Worm (Caenorhabditis elegans) whole organism, mixed stage, embryonic: ENCODE results near the gene dnj-5.

Experiments
- M03D4.4 ChIP-seq: sonication (generic microtip); optimal IDR thresholded peaks from 2 replicates; lab custom pipeline; 2017; ENCODE audit warnings: mild to moderate bottlenecking, missing genetic modification characterization, missing compliant biosample characterization
- bed-3 ChIP-seq: fragments of 200-800 bp; sonication (Bioruptor generic); optimal IDR thresholded peaks from 3 replicates; lab custom pipeline; 2018; ENCODE audit warnings: mild to moderate bottlenecking, missing genetic modification characterization, moderate library complexity, missing compliant biosample characterization
- blmp-1 ChIP-seq: fragments of 150-350 bp; optimal IDR thresholded peaks from 2 replicates; lab custom pipeline; 2014; ENCODE audit warnings: missing biosample characterization, missing genetic modification characterization
- ceh-39 ChIP-seq: fragments of 150-350 bp; optimal IDR thresholded peaks from 2 replicates; lab custom pipeline; 2014; ENCODE audit warnings: missing biosample characterization, missing genetic modification characterization
- ceh-43 ChIP-seq: fragments of 200-800 bp; sonication (Bioruptor generic); optimal IDR thresholded peaks from 2 replicates; lab custom pipeline; 2018; ENCODE audit warnings: mild to moderate bottlenecking, missing genetic modification characterization, moderate library complexity, missing compliant biosample characterization
- ceh-83 ChIP-seq: fragments of 200-800 bp; sonication (Bioruptor generic); optimal IDR thresholded peaks from 2 replicates; lab custom pipeline; 2018; ENCODE audit warnings: mild to moderate bottlenecking, missing genetic modification characterization, missing compliant biosample characterization
- ces-1 ChIP-seq: fragments of 150-350 bp; optimal IDR thresholded peaks from 2 replicates; lab custom pipeline; 2014; ENCODE audit warnings: missing biosample characterization, missing genetic modification reagents, missing genetic modification characterization
- cnd-1 ChIP-seq: fragments of 200-800 bp; sonication (Bioruptor generic); optimal IDR thresholded peaks from 2 replicates; lab custom pipeline; 2018; ENCODE audit warnings: mild to moderate bottlenecking, missing genetic modification characterization, missing compliant biosample characterization
- drap-1 ChIP-seq: fragments of 200-800 bp; sonication (Bioruptor generic); optimal IDR thresholded peaks from 3 replicates; lab custom pipeline; 2018; ENCODE audit warnings: mild to moderate bottlenecking, missing genetic modification characterization, missing compliant biosample characterization
- elt-1 ChIP-seq: sonication (generic microtip); optimal IDR thresholded peaks from 2 replicates; lab custom pipeline; 2017; ENCODE audit warnings: missing genetic modification characterization, mild to moderate bottlenecking, missing compliant biosample characterization, antibody characterized with exemption, moderate library complexity, borderline replicate concordance; ENCODE audit not compliant: insufficient read depth
- elt-3 ChIP-seq: fragments of 150-350 bp; optimal IDR thresholded peaks from 2 replicates; lab custom pipeline; 2014; ENCODE audit warnings: missing biosample characterization, missing genetic modification characterization
- flh-1 ChIP-seq: fragments of 200-800 bp; sonication (Bioruptor generic); optimal IDR thresholded peaks from 2 replicates; lab custom pipeline; 2018; ENCODE audit warnings: mild to moderate bottlenecking, missing genetic modification characterization, moderate library complexity, missing compliant biosample characterization
- ham-2 ChIP-seq: fragments of 200-800 bp; sonication (Bioruptor generic); optimal IDR thresholded peaks from 2 replicates; lab custom pipeline; 2018; ENCODE audit warnings: mild to moderate bottlenecking, missing genetic modification characterization, missing compliant biosample characterization
- hlh-1 ChIP-seq: fragments of 150-350 bp; optimal IDR thresholded peaks from 2 replicates; lab custom pipeline; 2014; ENCODE audit warnings: missing biosample characterization, missing genetic modification reagents, missing genetic modification characterization
- lin-13 ChIP-seq: fragments of 150-350 bp; optimal IDR thresholded peaks from 2 replicates; lab custom pipeline; 2014; ENCODE audit warnings: missing biosample characterization, missing genetic modification characterization
- lin-32 ChIP-seq: fragments of 200-800 bp; sonication (Bioruptor generic); optimal IDR thresholded peaks from 2 replicates; lab custom pipeline; 2018; ENCODE audit warnings: mild to moderate bottlenecking, missing genetic modification characterization, missing compliant biosample characterization
- lsy-2 ChIP-seq: fragments of 150-350 bp; optimal IDR thresholded peaks from 2 replicates; lab custom pipeline; 2014; ENCODE audit warnings: missing biosample characterization, missing genetic modification characterization
- mab-5 ChIP-seq: fragments of 150-350 bp; optimal IDR thresholded peaks from 2 replicates; lab custom pipeline; 2014; ENCODE audit warnings: missing biosample characterization, missing genetic modification characterization
- mep-1 ChIP-seq: fragments of 150-350 bp; optimal IDR thresholded peaks from 2 replicates; lab custom pipeline; 2017; ENCODE audit warnings: missing biosample characterization, missing genetic modification reagents, missing genetic modification characterization, inconsistent platforms
- mls-2 ChIP-seq: sonication (generic microtip); optimal IDR thresholded peaks from 2 replicates; lab custom pipeline; 2016; ENCODE audit warnings: mild to moderate bottlenecking, missing genetic modification characterization, moderate library complexity, missing compliant biosample characterization
- nhr-12 ChIP-seq: fragments of 150-350 bp; optimal IDR thresholded peaks from 2 replicates; lab custom pipeline; 2014; ENCODE audit warnings: missing biosample characterization, missing genetic modification characterization
- nhr-2 ChIP-seq: fragments of 150-350 bp; optimal IDR thresholded peaks from 2 replicates; lab custom pipeline; 2014; ENCODE audit warnings: missing biosample characterization, missing genetic modification characterization
- nhr-237 ChIP-seq: fragments of 150-350 bp; optimal IDR thresholded peaks from 2 replicates; lab custom pipeline; 2014; ENCODE audit warnings: missing biosample characterization, missing genetic modification characterization
- pha-4 ChIP-seq: fragments of 150-350 bp; optimal IDR thresholded peaks from 2 replicates; lab custom pipeline; 2018; ENCODE audit warnings: missing biosample characterization, missing genetic modification reagents, missing genetic modification characterization
- sem-2 ChIP-seq: fragments of 200-800 bp; sonication (Bioruptor generic); optimal IDR thresholded peaks from 2 replicates; lab custom pipeline; 2018; ENCODE audit warnings: mild to moderate bottlenecking, missing genetic modification characterization, missing compliant biosample characterization
- snpc-4 ChIP-seq: fragments of 150-350 bp; optimal IDR thresholded peaks from 2 replicates; lab custom pipeline; 2014; ENCODE audit warnings: missing biosample characterization, missing genetic modification characterization
- tbx-8 ChIP-seq: fragments of 200-800 bp; sonication (Bioruptor generic); optimal IDR thresholded peaks from 2 replicates; lab custom pipeline; 2018; ENCODE audit warnings: mild to moderate bottlenecking, missing genetic modification characterization, moderate library complexity, missing compliant biosample characterization
- unc-120 ChIP-seq: sonication (generic microtip); optimal IDR thresholded peaks from 2 replicates; lab custom pipeline; 2017; ENCODE audit warnings: missing genetic modification characterization, missing compliant biosample characterization; ENCODE audit not compliant: poor library complexity, severe bottlenecking
- unc-39 ChIP-seq: fragments of 150-350 bp; optimal IDR thresholded peaks from 2 replicates; lab custom pipeline; 2014; ENCODE audit warnings: missing biosample characterization, missing genetic modification characterization
- unc-62 ChIP-seq: fragments of 150-350 bp; optimal IDR thresholded peaks from 2 replicates; lab custom pipeline; 2014; ENCODE audit warnings: missing biosample characterization, missing genetic modification reagents, missing genetic modification characterization
- zip-8 ChIP-seq: fragments of 150-350 bp; optimal IDR thresholded peaks from 2 replicates; lab custom pipeline; 2014; ENCODE audit warnings: missing biosample characterization, missing genetic modification characterization
- ztf-11 ChIP-seq: fragments of 150-350 bp; optimal IDR thresholded peaks from 2 replicates; lab custom pipeline; 2014; ENCODE audit warnings: missing biosample characterization, missing genetic modification characterization

dnj-5 gene

DNA sequence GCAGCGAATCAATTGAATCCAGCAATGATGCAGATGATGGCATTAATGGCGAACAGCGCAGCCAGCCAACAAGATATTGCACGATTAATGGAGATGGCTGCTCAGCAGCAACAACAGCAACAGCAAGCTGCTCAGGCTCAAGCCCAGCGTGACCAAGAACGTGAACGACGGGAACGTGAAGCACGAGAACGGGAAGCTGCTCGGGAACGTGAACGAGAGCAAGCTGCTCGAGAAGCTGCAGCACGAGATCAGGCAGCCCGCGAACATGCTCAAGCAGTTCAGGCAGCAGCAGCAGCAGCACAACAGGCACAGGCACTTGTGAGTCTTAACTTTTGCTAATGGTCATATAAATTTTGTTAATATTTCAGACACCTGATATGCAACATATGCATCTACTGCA lies 11.4 kb downstream of the dnj-5 start:
- peak; percentile 33 for TF ChIP-seq ceh-83 (GFP tag; lab: Kevin White, UChicago)
- peak; percentile 13 for TF ChIP-seq lin-32 (GFP tag; lab: Kevin White, UChicago)
- no peak for TF ChIP-seq flh-1 (GFP tag; lab: Kevin White, UChicago)

DNA sequence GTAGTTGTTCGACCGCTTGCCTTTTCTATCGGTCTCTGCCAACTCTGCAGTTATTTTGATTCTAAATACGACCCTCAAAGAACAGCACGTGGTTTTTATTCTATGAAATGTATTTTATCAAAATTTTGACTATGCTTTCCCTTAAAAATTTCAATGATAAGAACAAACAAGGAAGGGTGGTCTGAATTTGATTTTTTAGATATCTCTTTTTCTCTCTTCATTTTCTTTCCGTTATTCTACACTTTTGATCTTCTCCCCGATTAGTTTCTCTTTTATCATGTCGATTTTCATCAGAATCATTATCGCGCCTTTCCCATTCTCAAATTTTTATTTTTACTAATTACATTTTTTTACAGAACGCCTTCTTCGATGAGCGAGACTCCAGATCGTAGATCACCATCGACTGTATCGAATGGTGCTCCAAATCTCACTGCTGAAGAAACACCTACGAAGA lies 13.1 kb downstream of the dnj-5 start:
- TF ChIP-seq mab-5 (tag; lab: Kevin White, UChicago), result no peak
- no peak for TF ChIP-seq M03D4.4 (tag; lab: Kevin White, UChicago)
- no peak for TF ChIP-seq ceh-39 (tag; lab: Kevin White, UChicago)
- no peak for TF ChIP-seq cnd-1 (tag; lab: Kevin White, UChicago)
- TF ChIP-seq ces-1 (GFP tag; lab: Kevin White, UChicago), result no peak
- TF ChIP-seq snpc-4 (tag; lab: Kevin White, UChicago), result no peak
- TF ChIP-seq ceh-83 (GFP tag; lab: Kevin White, UChicago), result no peak
- no peak for TF ChIP-seq elt-1 (tag; lab: Kevin White, UChicago)
- TF ChIP-seq flh-1 (GFP tag; lab: Kevin White, UChicago), result no peak
- no peak for TF ChIP-seq sem-2 (GFP tag; lab: Kevin White, UChicago)
- no peak for TF ChIP-seq drap-1
- no peak for TF ChIP-seq nhr-237
- no peak for TF ChIP-seq blmp-1 (tag; lab: Kevin White, UChicago)
- TF ChIP-seq pha-4 (tag; lab: Kevin White, UChicago), result no peak
- TF ChIP-seq lin-13 (tag; lab: Kevin White, UChicago), result no peak
- no peak for TF ChIP-seq lsy-2 (tag; lab: Kevin White, UChicago)
- no peak for TF ChIP-seq ceh-43 (GFP tag; lab: Kevin White, UChicago)
- no peak for TF ChIP-seq elt-3 (tag; lab: Kevin White, UChicago)
- TF ChIP-seq hlh-1 (tag; lab: Kevin White, UChicago), result no peak
- TF ChIP-seq ham-2, result no peak

DNA sequence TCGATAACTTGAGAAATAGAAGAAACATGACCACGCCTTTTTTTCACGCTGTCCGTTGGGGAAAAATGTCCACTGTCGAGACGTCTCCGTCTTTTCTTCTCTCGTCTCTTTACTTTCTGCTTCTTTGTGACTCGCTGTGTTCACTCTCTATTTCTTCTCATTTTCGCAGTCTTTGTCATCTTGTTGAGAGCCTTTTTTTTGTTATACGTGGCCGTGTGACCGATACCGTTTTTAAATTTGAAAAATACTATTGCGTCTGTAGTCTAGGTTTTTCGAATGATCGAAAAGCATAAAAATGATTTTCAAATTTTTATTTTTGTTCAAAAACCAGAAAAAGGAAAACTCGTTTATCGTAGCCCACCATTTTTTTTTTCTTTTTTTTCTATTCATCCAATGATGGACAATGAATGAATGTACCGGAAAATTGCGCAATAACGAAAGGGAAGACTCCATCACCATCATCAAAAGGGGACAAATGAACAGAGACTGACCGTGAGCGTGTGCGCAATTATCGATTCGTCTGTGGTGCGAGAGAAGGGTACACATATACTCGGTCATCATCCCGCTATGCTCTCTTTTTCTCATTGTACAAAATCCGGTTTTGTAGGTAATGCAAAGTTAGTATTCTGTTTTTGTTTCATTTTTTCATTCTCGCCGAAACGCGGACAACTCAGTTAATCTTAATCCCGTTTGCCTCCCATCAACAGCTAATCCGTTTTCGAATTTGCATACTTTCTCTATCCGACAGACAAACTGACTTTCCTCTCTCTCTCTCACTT lies 13.7 kb downstream of the dnj-5 start:
- TF ChIP-seq ceh-39 (tag; lab: Kevin White, UChicago) (peak; percentile 17), unc-120 (tag; lab: Kevin White, UChicago) (no peak), zip-8 (tag; lab: Kevin White, UChicago) (peak; percentile 89), bed-3 (GFP tag; lab: Kevin White, UChicago) (no peak), ztf-11 (tag; lab: Kevin White, UChicago) (peak; percentile 31), lsy-2 (tag; lab: Kevin White, UChicago) (no peak), sem-2 (GFP tag; lab: Kevin White, UChicago) (peak; percentile 24), ces-1 (GFP tag; lab: Kevin White, UChicago) (peak; percentile 97), nhr-237 (peak; percentile 21), nhr-12 (tag; lab: Kevin White, UChicago) (peak; percentile 2), nhr-2 (tag; lab: Kevin White, UChicago) (peak; percentile 34)

DNA sequence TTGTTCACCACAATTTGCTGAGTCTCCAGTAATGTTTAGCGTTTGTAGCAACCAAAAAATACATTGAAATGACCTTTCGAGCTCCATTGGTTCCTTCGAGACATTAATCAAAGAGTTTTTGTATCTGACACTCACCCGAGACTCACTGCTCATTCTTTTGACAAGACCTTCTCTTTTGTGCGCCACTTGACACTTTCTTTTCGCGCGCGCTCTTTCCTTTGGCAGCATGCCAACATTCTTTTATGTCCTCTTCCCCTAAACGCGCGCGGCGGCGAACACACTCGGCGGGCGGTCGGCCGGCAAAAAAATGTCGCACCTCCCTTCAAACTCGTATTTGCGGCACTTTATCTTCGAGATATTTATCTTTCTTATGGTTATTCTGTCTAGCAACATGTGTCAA lies 14.4 kb downstream of the dnj-5 start:
- TF ChIP-seq ceh-39 (tag; lab: Kevin White, UChicago) (no peak), drap-1 (peak; percentile 8)

DNA sequence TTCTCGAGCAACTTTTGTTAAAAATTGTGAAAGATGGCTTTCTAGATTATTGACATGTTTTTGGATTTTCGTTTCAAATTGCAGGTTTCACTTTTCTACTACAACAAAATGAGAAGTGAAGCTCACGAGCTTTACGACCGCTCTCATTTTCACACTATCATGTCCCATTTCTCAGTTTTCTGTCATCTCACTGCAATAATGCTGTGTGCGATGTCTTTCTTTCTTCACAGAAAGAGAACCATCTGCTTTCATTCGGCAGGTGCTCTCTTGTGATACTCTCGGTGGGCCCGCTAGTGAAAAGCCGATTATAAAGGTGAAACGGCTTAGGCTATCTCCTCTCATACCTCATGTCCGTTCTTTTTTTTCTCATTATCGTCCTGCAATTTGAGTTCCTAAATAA lies 14.9 kb downstream of the dnj-5 start:
- peak; percentile 84 for TF ChIP-seq hlh-1 (tag; lab: Kevin White, UChicago)
- TF ChIP-seq ham-2, result no peak

DNA sequence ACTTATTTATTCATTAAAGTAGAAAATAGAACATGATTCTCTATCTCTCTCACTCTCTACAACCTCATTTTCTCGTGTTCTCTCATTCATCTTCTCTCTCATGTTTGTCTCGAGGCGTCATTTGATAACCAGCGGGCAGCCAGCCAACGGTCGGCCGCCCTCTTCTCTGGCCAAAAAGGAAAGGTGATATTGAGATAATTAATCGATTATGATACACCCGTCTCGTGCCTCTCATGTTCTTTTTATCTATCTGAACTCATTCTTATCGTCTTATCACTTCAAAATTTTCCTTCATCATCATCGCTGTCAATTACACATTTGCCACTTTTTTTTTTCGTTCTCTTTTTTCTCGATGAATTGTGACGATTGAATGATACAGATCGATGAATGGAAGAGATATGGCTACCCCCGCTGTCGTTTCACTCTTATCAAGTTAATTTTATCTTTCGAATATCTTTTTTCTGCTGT lies 15.4 kb downstream of the dnj-5 start:
- TF ChIP-seq nhr-12 (tag; lab: Kevin White, UChicago) (no peak), sem-2 (GFP tag; lab: Kevin White, UChicago) (no peak), snpc-4 (tag; lab: Kevin White, UChicago) (no peak), elt-3 (tag; lab: Kevin White, UChicago) (peak; percentile 81), mls-2 (tag; lab: Kevin White, UChicago) (no peak), ces-1 (GFP tag; lab: Kevin White, UChicago) (peak; percentile 38), bed-3 (GFP tag; lab: Kevin White, UChicago) (no peak), ztf-11 (tag; lab: Kevin White, UChicago) (no peak), unc-120 (tag; lab: Kevin White, UChicago) (peak; percentile 79), unc-62 (GFP tag; lab: Kevin White, UChicago) (peak; percentile 39), nhr-2 (tag; lab: Kevin White, UChicago) (no peak), M03D4.4 (tag; lab: Kevin White, UChicago) (no peak), mep-1 (tag; lab: Kevin White, UChicago) (no peak), tbx-8 (GFP tag; lab: Kevin White, UChicago) (no peak), unc-39 (tag; lab: Kevin White, UChicago) (no peak), blmp-1 (tag; lab: Kevin White, UChicago) (no peak), elt-1 (tag; lab: Kevin White, UChicago) (peak; percentile 94), ceh-83 (GFP tag; lab: Kevin White, UChicago) (no peak), nhr-237 (no peak)
